Fruit fly (Drosophila melanogaster) whole organism, prepupa: ENCODE data around the gene Obp28a.

Source experiments
- CG11294 ChIP-seq: fragments of 200-800 bp; sonication (Bioruptor generic); IDR thresholded peaks from 2 replicates; pipeline ENCODE4 v1.3.6; 2022; ENCODE audit warnings: missing biosample characterization, missing genetic modification characterization
- CG15336 ChIP-seq: fragments of 200-800 bp; sonication (Bioruptor generic); IDR thresholded peaks from 2 replicates; pipeline ENCODE4 v1.3.6; 2022; ENCODE audit warnings: missing biosample characterization, missing genetic modification characterization
- CG31627 ChIP-seq: fragments of 200-800 bp; sonication (Bioruptor generic); optimal IDR thresholded peaks from 3 replicates; lab custom pipeline; 2016; ENCODE audit warnings: missing biosample characterization, missing genetic modification characterization
- CG3919 ChIP-seq: fragments of 200-800 bp; sonication (Bioruptor generic); optimal IDR thresholded peaks from 3 replicates; lab custom pipeline; 2016; ENCODE audit warnings: missing biosample characterization, missing genetic modification characterization
- Eip75B ChIP-seq: fragments of 200-800 bp; sonication (Bioruptor generic); optimal IDR thresholded peaks from 3 replicates; lab custom pipeline; 2016; ENCODE audit warnings: missing biosample characterization, missing genetic modification characterization
- Eip93F ChIP-seq: fragments of 200-800 bp; sonication (Bioruptor generic); optimal IDR thresholded peaks from 2 replicates; lab custom pipeline; 2016; ENCODE audit warnings: missing biosample characterization, mild to moderate bottlenecking, missing genetic modification characterization
- Ets21C ChIP-seq: fragments of 200-800 bp; sonication (Bioruptor generic); optimal IDR thresholded peaks from 3 replicates; lab custom pipeline; 2016; ENCODE audit warnings: missing biosample characterization, missing genetic modification characterization
- Hr39 ChIP-seq: fragments of 200-800 bp; sonication (Bioruptor generic); optimal IDR thresholded peaks from 2 replicates; lab custom pipeline; 2016; ENCODE audit warnings: missing biosample characterization, missing genetic modification characterization
- Sox102F ChIP-seq: fragments of 200-800 bp; sonication (Bioruptor generic); optimal IDR thresholded peaks from 2 replicates; lab custom pipeline; 2016; ENCODE audit warnings: missing biosample characterization, mild to moderate bottlenecking, missing genetic modification characterization
- Sox15 ChIP-seq: fragments of 200-800 bp; sonication (Bioruptor generic); optimal IDR thresholded peaks from 3 replicates; lab custom pipeline; 2016; ENCODE audit warnings: missing biosample characterization, missing genetic modification characterization
- cyc ChIP-seq: fragments of 200-800 bp; sonication (Bioruptor generic); optimal IDR thresholded peaks from 3 replicates; lab custom pipeline; 2016; ENCODE audit warnings: missing biosample characterization, missing genetic modification characterization
- eg ChIP-seq: fragments of 200-800 bp; sonication (Bioruptor generic); IDR thresholded peaks from 3 replicates; pipeline ENCODE4 v1.3.6; 2022; ENCODE audit warnings: missing biosample characterization, missing genetic modification characterization
- pdm3 ChIP-seq: fragments of 200-800 bp; sonication (Bioruptor generic); optimal IDR thresholded peaks from 3 replicates; lab custom pipeline; 2016; ENCODE audit warnings: missing biosample characterization, missing genetic modification characterization
- topi ChIP-seq: fragments of 200-800 bp; sonication (Bioruptor generic); optimal IDR thresholded peaks from 3 replicates; lab custom pipeline; 2016; ENCODE audit warnings: missing biosample characterization, missing genetic modification characterization

DNA sequence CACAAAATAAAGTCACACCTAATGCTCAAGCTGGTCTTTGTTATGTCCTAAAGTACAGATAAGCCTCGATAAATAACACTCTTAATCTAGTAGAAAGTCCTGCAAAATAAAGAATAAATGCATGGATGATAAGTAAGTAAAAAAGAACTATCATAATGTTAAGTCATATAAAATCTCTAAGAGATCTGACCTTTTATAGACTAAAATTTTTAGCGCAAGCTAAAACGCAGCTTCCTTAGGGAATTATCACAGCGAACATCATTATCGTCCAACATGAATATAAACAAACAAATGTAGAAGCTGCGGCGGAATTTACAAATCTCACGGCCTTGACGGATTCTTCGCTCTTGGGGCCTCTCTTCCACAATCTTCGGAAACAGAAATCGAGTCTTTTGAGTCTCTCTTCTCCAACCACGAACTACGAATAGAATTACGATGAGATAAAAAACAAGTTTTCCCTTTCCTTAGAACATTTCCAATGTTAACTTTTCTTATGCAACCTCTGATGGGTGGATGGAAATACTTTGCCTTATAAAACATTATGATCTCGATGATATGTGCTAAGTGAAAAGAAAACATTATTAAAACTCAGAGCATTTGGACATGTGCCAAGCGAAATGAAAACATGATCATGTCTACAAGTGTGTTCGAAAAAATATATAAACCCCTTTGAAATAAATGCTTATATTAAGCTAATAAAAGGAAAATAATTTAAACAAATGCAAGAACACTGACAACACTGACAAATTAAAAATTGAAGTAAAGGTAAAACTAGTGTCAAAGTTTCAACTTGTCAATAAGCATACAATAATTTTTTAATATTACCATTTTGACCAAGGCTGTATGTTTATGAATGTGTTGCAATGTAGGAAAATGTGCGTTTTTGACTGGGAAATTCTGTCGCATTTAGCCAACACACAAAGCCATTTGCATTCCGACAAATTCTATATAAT is 2.5 kb downstream of the Obp28a start:
- TF ChIP-seq CG3919 (GFP tag; lab: Kevin White, UChicago) (no peak), Sox15 (GFP tag; lab: Kevin White, UChicago) (no peak), topi (GFP tag; lab: Kevin White, UChicago) (no peak), Sox102F (GFP tag; lab: Kevin White, UChicago) (no peak), pdm3 (GFP tag; lab: Kevin White, UChicago) (peak; percentile 31), Hr39 (GFP tag; lab: Kevin White, UChicago) (peak; percentile 14), Eip93F (GFP tag; lab: Kevin White, UChicago) (no peak), CG15336 (GFP tag; lab: Robert Waterston, UW) (peak; percentile 56), Ets21C (GFP tag; lab: Kevin White, UChicago) (no peak), cyc (no peak), Eip75B (GFP tag; lab: Kevin White, UChicago) (no peak), eg (GFP tag; lab: Robert Waterston, UW) (0 out of 3 replicates have a peak, but pooled peaks have one; percentile 50), CG11294 (GFP tag; lab: Robert Waterston, UW) (no peak), CG31627 (GFP tag; lab: Kevin White, UChicago) (no peak)
